Fruit fly (Drosophila melanogaster): ENCODE measurements around the gene Ref1.
A peak's percentile ranks its signal among the peaks of the same experiment; 100 is the strongest.

Gene Ref1

dm6 chr3R:7091904-7092303 is 11.7 kb upstream of the Ref1 start (continued):
- TF ChIP-seq tgo (GFP tag; IDR thresholded peaks at IDR 0.05) (no peak), sens (GFP tag) (peak; percentile 91), Side (GFP tag; optimal IDR thresholded peaks at IDR 0.05) (no peak), CG3726 (GFP tag; IDR thresholded peaks at IDR 0.05) (no peak), ase (GFP tag; IDR thresholded peaks at IDR 0.05) (no peak), kah (GFP tag; optimal IDR thresholded peaks at IDR 0.05) (no peak), Bgb (GFP tag; IDR thresholded peaks at IDR 0.05; ENCODE audit: partially characterized antibody) (peak; percentile 84), Six4 (GFP tag; optimal IDR thresholded peaks at IDR 0.05) (peak; percentile 4), Dip3 (GFP tag; optimal IDR thresholded peaks at IDR 0.05) (no peak), ind (GFP tag; optimal IDR thresholded peaks at IDR 0.05) (no peak), CG10321 (GFP tag; IDR thresholded peaks at IDR 0.05) (no peak), CG5180 (GFP tag; optimal IDR thresholded peaks at IDR 0.05) (no peak), Oaz (GFP tag; IDR thresholded peaks at IDR 0.05) (no peak), dati (GFP tag; IDR thresholded peaks at IDR 0.05) (no peak), CkIIα-i1 (GFP tag; IDR thresholded peaks at IDR 0.05) (no peak), CG12769 (tag; optimal IDR thresholded peaks at IDR 0.05) (no peak), sqz (GFP tag; optimal IDR thresholded peaks at IDR 0.05) (no peak), Mes4 (GFP tag; optimal IDR thresholded peaks at IDR 0.05) (no peak), gfzf (GFP tag; optimal IDR thresholded peaks at IDR 0.05) (peak; percentile 39), CG33213 (GFP tag; optimal IDR thresholded peaks at IDR 0.05) (peak; percentile 61), jumu (GFP tag; optimal IDR thresholded peaks at IDR 0.05) (peak; percentile 10), CG12942 (GFP tag; optimal IDR thresholded peaks at IDR 0.05) (no peak), CG10462 (GFP tag; optimal IDR thresholded peaks at IDR 0.05) (peak; percentile 23), pho (GFP tag; optimal IDR thresholded peaks at IDR 0.05) (no peak), CG17361 (GFP tag; IDR thresholded peaks at IDR 0.05) (no peak), Med (GFP tag) (peak; percentile 83), CG7556 (GFP tag; optimal IDR thresholded peaks at IDR 0.05) (no peak), CG18262 (tag; optimal IDR thresholded peaks at IDR 0.05) (no peak), D19A (tag; optimal IDR thresholded peaks at IDR 0.05) (peak; percentile 47), her (GFP tag; optimal IDR thresholded peaks at IDR 0.05) (peak; percentile 1), wdn (GFP tag; IDR thresholded peaks at IDR 0.05) (no peak), dimm (GFP tag; IDR thresholded peaks at IDR 0.05) (no peak), Oli (tag; optimal IDR thresholded peaks at IDR 0.05) (no peak), CG9797 (GFP tag; optimal IDR thresholded peaks at IDR 0.05) (peak; percentile 13), Vsx1 (GFP tag; optimal IDR thresholded peaks at IDR 0.05) (no peak), tll (GFP tag; optimal IDR thresholded peaks at IDR 0.05) (no peak), Nf-YA (GFP tag; IDR thresholded peaks at IDR 0.05) (no peak), Aef1 (GFP tag; IDR thresholded peaks at IDR 0.05) (no peak), h (optimal IDR thresholded peaks at IDR 0.05) (no peak), bbx (GFP tag; IDR thresholded peaks at IDR 0.05; ENCODE audit: partially characterized antibody) (peak; percentile 80), phol (tag; optimal IDR thresholded peaks at IDR 0.05) (peak; percentile 37), disco-r (GFP tag; optimal IDR thresholded peaks at IDR 0.05) (no peak), gro (GFP tag; optimal IDR thresholded peaks at IDR 0.05) (no peak), trem (tag; optimal IDR thresholded peaks at IDR 0.05) (peak; percentile 97), H15 (GFP tag; IDR thresholded peaks at IDR 0.05) (no peak), nau (GFP tag; optimal IDR thresholded peaks at IDR 0.05) (no peak), CG12219 (GFP tag; optimal IDR thresholded peaks at IDR 0.05) (no peak), PHDP (tag; optimal IDR thresholded peaks at IDR 0.05) (no peak), klu (GFP tag; IDR thresholded peaks at IDR 0.05) (no peak), ac (GFP tag; optimal IDR thresholded peaks at IDR 0.05) (no peak), Scr (GFP tag; IDR thresholded peaks at IDR 0.05; ENCODE audit: partially characterized antibody) (peak; percentile 62), CG2120 (GFP tag; optimal IDR thresholded peaks at IDR 0.05) (peak; percentile 58), CHES-1-like (GFP tag; optimal IDR thresholded peaks at IDR 0.05) (peak; percentile 43)

Measured in whole organism, embryonic.